Worm (Caenorhabditis elegans) whole organism, late embryonic: ENCODE results near the gene T15H9.4.
A peak's percentile ranks its signal among the peaks of the same experiment; 100 is the strongest.

Experiments used
- C08G9.2 ChIP-seq: sonication (generic microtip); optimal IDR thresholded peaks from 2 replicates; lab custom pipeline; 2016; ENCODE audit warnings: mild to moderate bottlenecking, missing genetic modification characterization, moderate library complexity, missing compliant biosample characterization
- C38D4.7 ChIP-seq: fragments of 200-800 bp; sonication (Bioruptor generic); optimal IDR thresholded peaks from 2 replicates; lab custom pipeline; 2018; ENCODE audit warnings: mild to moderate bottlenecking, missing genetic modification characterization, moderate library complexity, missing compliant biosample characterization
- T23F11.4 ChIP-seq: fragments of 200-800 bp; sonication (Bioruptor generic); optimal IDR thresholded peaks from 2 replicates; lab custom pipeline; 2018; ENCODE audit warnings: mild to moderate bottlenecking, missing genetic modification characterization, missing compliant biosample characterization
- Y22D7AL.16 ChIP-seq: sonication (generic microtip); optimal IDR thresholded peaks from 2 replicates; lab custom pipeline; 2016; ENCODE audit warnings: missing genetic modification characterization, missing compliant biosample characterization
- ahr-1 ChIP-seq: sonication (generic microtip); optimal IDR thresholded peaks from 2 replicates; lab custom pipeline; 2016; ENCODE audit warnings: missing genetic modification characterization, missing compliant biosample characterization
- ama-1 ChIP-seq: fragments of 150-350 bp; optimal IDR thresholded peaks from 2 replicates; lab custom pipeline; 2014
- ceh-14 ChIP-seq: sonication (generic microtip); optimal IDR thresholded peaks from 2 replicates; lab custom pipeline; 2016; ENCODE audit warnings: missing genotype, missing genetic modification characterization, missing compliant biosample characterization
- ceh-2 ChIP-seq: sonication (generic microtip); optimal IDR thresholded peaks from 2 replicates; lab custom pipeline; 2016; ENCODE audit warnings: missing genotype, missing genetic modification characterization, missing compliant biosample characterization
- ceh-22 ChIP-seq: sonication (generic microtip); optimal IDR thresholded peaks from 2 replicates; lab custom pipeline; 2017; ENCODE audit warnings: missing biosample characterization, missing genetic modification characterization
- ceh-30 ChIP-seq: fragments of 150-350 bp; optimal IDR thresholded peaks from 2 replicates; lab custom pipeline; 2014; ENCODE audit warnings: missing biosample characterization, missing genetic modification characterization
- ceh-31 ChIP-seq: sonication (generic microtip); optimal IDR thresholded peaks from 2 replicates; lab custom pipeline; 2016; ENCODE audit warnings: missing genetic modification characterization, missing compliant biosample characterization
- ceh-48 ChIP-seq: sonication (generic microtip); optimal IDR thresholded peaks from 2 replicates; lab custom pipeline; 2016; ENCODE audit warnings: missing genetic modification characterization, inconsistent platforms, missing compliant biosample characterization
- dmd-4 ChIP-seq: sonication (generic microtip); optimal IDR thresholded peaks from 2 replicates; lab custom pipeline; 2016; ENCODE audit warnings: borderline replicate concordance, missing genetic modification characterization, missing compliant biosample characterization
- dve-1 ChIP-seq: sonication (generic microtip); optimal IDR thresholded peaks from 2 replicates; lab custom pipeline; 2017; ENCODE audit warnings: antibody characterized with exemption, mild to moderate bottlenecking, missing genetic modification characterization, missing compliant biosample characterization
- elt-2 ChIP-seq: sonication (generic microtip); optimal IDR thresholded peaks from 2 replicates; lab custom pipeline; 2016; ENCODE audit warnings: missing genetic modification reagents, missing genetic modification characterization, missing compliant biosample characterization
- ets-4 ChIP-seq: sonication (generic microtip); optimal IDR thresholded peaks from 2 replicates; lab custom pipeline; 2016; ENCODE audit warnings: missing genetic modification characterization, missing compliant biosample characterization
- fkh-10 ChIP-seq: fragments of 150-350 bp; optimal IDR thresholded peaks from 2 replicates; lab custom pipeline; 2014; ENCODE audit warnings: missing biosample characterization, missing genetic modification reagents, missing genetic modification characterization
- gmeb-2 ChIP-seq: sonication (generic microtip); optimal IDR thresholded peaks from 2 replicates; lab custom pipeline; 2016; ENCODE audit warnings: missing genetic modification characterization, inconsistent platforms, missing compliant biosample characterization
- hlh-30 ChIP-seq: sonication (generic microtip); optimal IDR thresholded peaks from 2 replicates; lab custom pipeline; 2017; ENCODE audit warnings: antibody characterized with exemption, missing genetic modification characterization, missing compliant biosample characterization; ENCODE audit not compliant: insufficient read depth
- hlh-6 ChIP-seq: sonication (generic microtip); optimal IDR thresholded peaks from 2 replicates; lab custom pipeline; 2016; ENCODE audit warnings: missing genotype, missing genetic modification characterization, missing compliant biosample characterization
- lin-11 ChIP-seq: fragments of 200-800 bp; sonication (Bioruptor generic); optimal IDR thresholded peaks from 2 replicates; lab custom pipeline; 2018; ENCODE audit warnings: mild to moderate bottlenecking, missing genetic modification characterization, missing compliant biosample characterization
- nhr-11 ChIP-seq: fragments of 150-350 bp; optimal IDR thresholded peaks from 2 replicates; lab custom pipeline; 2014; ENCODE audit warnings: missing biosample characterization, missing genetic modification characterization
- nhr-232 ChIP-seq: sonication (generic microtip); optimal IDR thresholded peaks from 2 replicates; lab custom pipeline; 2016; ENCODE audit warnings: missing genetic modification characterization, missing compliant biosample characterization
- npax-4 ChIP-seq: sonication (generic microtip); optimal IDR thresholded peaks from 2 replicates; lab custom pipeline; 2016; ENCODE audit warnings: missing genetic modification characterization, missing compliant biosample characterization
- odd-2 ChIP-seq: sonication (generic microtip); optimal IDR thresholded peaks from 2 replicates; lab custom pipeline; 2017; ENCODE audit warnings: antibody characterized with exemption, mild to moderate bottlenecking, missing genetic modification characterization, missing compliant biosample characterization
- pat-9 ChIP-seq: fragments of 200-800 bp; sonication (Bioruptor generic); optimal IDR thresholded peaks from 2 replicates; lab custom pipeline; 2018; ENCODE audit warnings: mild to moderate bottlenecking, missing genetic modification characterization, moderate library complexity, missing compliant biosample characterization
- pha-2 ChIP-seq: sonication (generic microtip); optimal IDR thresholded peaks from 2 replicates; lab custom pipeline; 2017; ENCODE audit warnings: mild to moderate bottlenecking, missing genetic modification characterization, missing compliant biosample characterization
- pqm-1 ChIP-seq: sonication (generic microtip); optimal IDR thresholded peaks from 2 replicates; lab custom pipeline; 2016; ENCODE audit warnings: missing genetic modification characterization, missing compliant biosample characterization
- sdc-2 ChIP-seq: sonication (generic microtip); optimal IDR thresholded peaks from 2 replicates; lab custom pipeline; 2016; ENCODE audit warnings: missing genotype, missing genetic modification characterization, missing compliant biosample characterization
- syd-9 ChIP-seq: sonication (generic microtip); optimal IDR thresholded peaks from 2 replicates; lab custom pipeline; 2016; ENCODE audit warnings: mild to moderate bottlenecking, missing genetic modification characterization, moderate library complexity, missing compliant biosample characterization
- tbx-2 ChIP-seq: sonication (generic microtip); optimal IDR thresholded peaks from 2 replicates; lab custom pipeline; 2016; ENCODE audit warnings: missing genetic modification characterization, missing compliant biosample characterization
- ttx-3 ChIP-seq: sonication (generic microtip); optimal IDR thresholded peaks from 2 replicates; lab custom pipeline; 2016; ENCODE audit warnings: missing genetic modification reagents, missing genetic modification characterization, missing compliant biosample characterization
- unc-42 ChIP-seq: sonication (generic microtip); optimal IDR thresholded peaks from 2 replicates; lab custom pipeline; 2016; ENCODE audit warnings: missing genotype, missing genetic modification characterization, missing compliant biosample characterization
- zip-5 ChIP-seq: sonication (generic microtip); optimal IDR thresholded peaks from 2 replicates; lab custom pipeline; 2016; ENCODE audit warnings: missing genetic modification characterization, missing compliant biosample characterization

T15H9.4 gene

ce11 chrII:9652919-9653318 lies 41.2 kb downstream of the T15H9.4 start, which contains the start of gene ZK1307.3:
Gene ZK1307.3, minus strand, starts transcription at chrII:9653019.
- TF ChIP-seq ceh-48 (tag; lab: Kevin White, UChicago) (no peak), ceh-2 (no peak), unc-42 (tag; lab: Kevin White, UChicago) (no peak), pha-2 (tag; lab: Kevin White, UChicago) (no peak), tbx-2 (tag; lab: Kevin White, UChicago) (no peak), ceh-14 (no peak), nhr-11 (tag; lab: Kevin White, UChicago) (no peak), odd-2 (no peak), nhr-232 (tag; lab: Kevin White, UChicago) (no peak), ahr-1 (no peak), ama-1 (lab: Kevin White, UChicago) (no peak), dmd-4 (tag; lab: Kevin White, UChicago) (no peak), fkh-10 (no peak)

ce11 chrII:9653679-9654078 lies 42.0 kb downstream of the T15H9.4 start, which contains the start of gene ZK1307.2:
Gene ZK1307.2, minus strand, starts transcription at chrII:9653952.
- TF ChIP-seq hlh-6 (tag; lab: Kevin White, UChicago) (no peak), gmeb-2 (no peak), dve-1 (no peak), syd-9 (tag; lab: Kevin White, UChicago) (no peak), pat-9 (tag; lab: Kevin White, UChicago) (no peak), ceh-31 (tag; lab: Kevin White, UChicago) (no peak), ceh-30 (tag; lab: Kevin White, UChicago) (no peak), pqm-1 (tag; lab: Kevin White, UChicago) (no peak)

ce11 chrII:9655530-9656139 lies 44.0 kb downstream of the T15H9.4 start, which contains the start of gene ZK1307.1:
Gene ZK1307.1, minus strand, starts transcription at chrII:9655580.
- TF ChIP-seq ets-4 (tag; lab: Kevin White, UChicago), result no peak
- TF ChIP-seq npax-4 (tag; lab: Kevin White, UChicago), result no peak
- TF ChIP-seq T23F11.4 (GFP tag; lab: Kevin White, UChicago), result no peak
- peak; percentile 29 for TF ChIP-seq elt-2 (tag; lab: Kevin White, UChicago)
- TF ChIP-seq ceh-2, result no peak

- TF ChIP-seq C08G9.2 (tag; lab: Kevin White, UChicago), result no peak
- peak; percentile 19 for TF ChIP-seq elt-2 (tag; lab: Kevin White, UChicago)
Measured at ce11 chrII:9656210-9656755, 44.6 kb downstream of the T15H9.4 start, which contains the start of gene gstk-1. Gene gstk-1, plus strand, starts transcription at chrII:9656705.

- no peak for TF ChIP-seq Y22D7AL.16 (tag; lab: Kevin White, UChicago)
- TF ChIP-seq ttx-3, result no peak
- no peak for TF ChIP-seq ceh-22 (tag; lab: Kevin White, UChicago)
- TF ChIP-seq C38D4.7 (GFP tag; lab: Kevin White, UChicago), result no peak
- no peak for TF ChIP-seq sdc-2
- no peak for TF ChIP-seq unc-42 (tag; lab: Kevin White, UChicago)
- no peak for TF ChIP-seq fkh-10
- no peak for TF ChIP-seq hlh-30 (tag; lab: Kevin White, UChicago)
- TF ChIP-seq pat-9 (tag; lab: Kevin White, UChicago), result no peak
- no peak for TF ChIP-seq zip-5 (tag; lab: Kevin White, UChicago)
- no peak for TF ChIP-seq lin-11 (tag; lab: Kevin White, UChicago)
Measured at ce11 chrII:9658915-9659314, 47.2 kb downstream of the T15H9.4 start, which contains the start of gene ZK1320.2. Gene ZK1320.2, minus strand, starts transcription at chrII:9659002.
